Fruit fly (Drosophila melanogaster) whole organism, prepupa: ENCODE results near the gene UbcE2H.

Source experiments
- CG10669 ChIP-seq: fragments of 200-800 bp; sonication (Bioruptor generic); optimal IDR thresholded peaks from 3 replicates; lab custom pipeline; 2018; ENCODE audit warnings: missing biosample characterization, mild to moderate bottlenecking, missing genetic modification characterization, moderate library complexity
- CG11762 ChIP-seq: fragments of 200-800 bp; sonication (Bioruptor generic); optimal IDR thresholded peaks from 3 replicates; lab custom pipeline; 2016; ENCODE audit warnings: missing biosample characterization, missing genetic modification characterization; ENCODE audit not compliant: insufficient read depth
- CG15336 ChIP-seq: fragments of 200-800 bp; sonication (Bioruptor generic); IDR thresholded peaks from 2 replicates; pipeline ENCODE4 v1.3.6; 2022; ENCODE audit warnings: missing biosample characterization, missing genetic modification characterization
- CG31627 ChIP-seq: fragments of 200-800 bp; sonication (Bioruptor generic); optimal IDR thresholded peaks from 3 replicates; lab custom pipeline; 2016; ENCODE audit warnings: missing biosample characterization, missing genetic modification characterization
- CG32006 ChIP-seq: fragments of 200-800 bp; sonication (Bioruptor generic); optimal IDR thresholded peaks from 3 replicates; lab custom pipeline; 2017; ENCODE audit warnings: missing biosample characterization, mild to moderate bottlenecking, missing genetic modification characterization
- CG34406 ChIP-seq: fragments of 200-800 bp; sonication (Bioruptor generic); optimal IDR thresholded peaks from 3 replicates; lab custom pipeline; 2016; ENCODE audit warnings: missing biosample characterization, missing genetic modification characterization
- CG3919 ChIP-seq: fragments of 200-800 bp; sonication (Bioruptor generic); optimal IDR thresholded peaks from 3 replicates; lab custom pipeline; 2016; ENCODE audit warnings: missing biosample characterization, missing genetic modification characterization
- CG4318 ChIP-seq: fragments of 200-800 bp; sonication (Bioruptor generic); optimal IDR thresholded peaks from 3 replicates; lab custom pipeline; 2017; ENCODE audit warnings: missing biosample characterization, mild to moderate bottlenecking, missing genetic modification characterization
- CG6163 ChIP-seq: fragments of 200-800 bp; sonication (Bioruptor generic); IDR thresholded peaks from 3 replicates; pipeline ENCODE4 v1.3.6; 2022; ENCODE audit warnings: missing biosample characterization, missing genetic modification characterization
- CG6276 ChIP-seq: fragments of 200-800 bp; sonication (Bioruptor generic); optimal IDR thresholded peaks from 2 replicates; lab custom pipeline; 2017; ENCODE audit warnings: missing biosample characterization, mild to moderate bottlenecking, missing genetic modification characterization
- CG6808 ChIP-seq: fragments of 200-800 bp; sonication (Bioruptor generic); optimal IDR thresholded peaks from 3 replicates; lab custom pipeline; 2017; ENCODE audit warnings: missing biosample characterization, missing genetic modification characterization, mild to moderate bottlenecking, moderate library complexity, missing genetic modification reagents
- CG8319 ChIP-seq: fragments of 200-800 bp; sonication (Bioruptor generic); optimal IDR thresholded peaks from 3 replicates; lab custom pipeline; 2016; ENCODE audit warnings: missing biosample characterization, missing genetic modification characterization
- CG9139 ChIP-seq: fragments of 200-800 bp; sonication (Bioruptor generic); optimal IDR thresholded peaks from 3 replicates; lab custom pipeline; 2017; ENCODE audit warnings: missing biosample characterization, mild to moderate bottlenecking, missing genetic modification characterization
- Eip75B ChIP-seq: fragments of 200-800 bp; sonication (Bioruptor generic); optimal IDR thresholded peaks from 3 replicates; lab custom pipeline; 2016; ENCODE audit warnings: missing biosample characterization, missing genetic modification characterization
- Eip78C ChIP-seq: fragments of 200-800 bp; sonication (Bioruptor generic); peaks from one replicate; lab custom pipeline; 2016; ENCODE audit warnings: missing biosample characterization, missing genetic modification characterization
- Eip93F ChIP-seq: fragments of 200-800 bp; sonication (Bioruptor generic); optimal IDR thresholded peaks from 2 replicates; lab custom pipeline; 2016; ENCODE audit warnings: missing biosample characterization, mild to moderate bottlenecking, missing genetic modification characterization
- Ets21C ChIP-seq: fragments of 200-800 bp; sonication (Bioruptor generic); optimal IDR thresholded peaks from 3 replicates; lab custom pipeline; 2016; ENCODE audit warnings: missing biosample characterization, missing genetic modification characterization
- Ets96B ChIP-seq: fragments of 200-800 bp; optimal IDR thresholded peaks from 2 replicates; lab custom pipeline; 2019; ENCODE audit warnings: missing biosample characterization, mild to moderate bottlenecking, missing genetic modification characterization, moderate library complexity
- Hr39 ChIP-seq: fragments of 200-800 bp; sonication (Bioruptor generic); optimal IDR thresholded peaks from 2 replicates; lab custom pipeline; 2016; ENCODE audit warnings: missing biosample characterization, missing genetic modification characterization
- Hr4 ChIP-seq: fragments of 200-800 bp; sonication (Bioruptor generic); optimal IDR thresholded peaks from 3 replicates; lab custom pipeline; 2016; ENCODE audit warnings: missing biosample characterization, missing genetic modification characterization
- Lpt ChIP-seq: fragments of 200-800 bp; sonication (Bioruptor generic); optimal IDR thresholded peaks from 3 replicates; lab custom pipeline; 2016; ENCODE audit warnings: missing biosample characterization, missing genetic modification characterization
- Met ChIP-seq: fragments of 200-800 bp; sonication (Bioruptor generic); optimal IDR thresholded peaks from 3 replicates; lab custom pipeline; 2016; ENCODE audit warnings: missing biosample characterization, missing genetic modification characterization
- OdsH ChIP-seq: fragments of 200-800 bp; sonication (Bioruptor generic); optimal IDR thresholded peaks from 3 replicates; lab custom pipeline; 2016; ENCODE audit warnings: missing biosample characterization, missing genetic modification characterization
- Sox14 ChIP-seq: fragments of 200-800 bp; sonication (Bioruptor generic); optimal IDR thresholded peaks from 3 replicates; lab custom pipeline; 2016; ENCODE audit warnings: missing biosample characterization, missing genetic modification characterization
- Sox15 ChIP-seq: fragments of 200-800 bp; sonication (Bioruptor generic); optimal IDR thresholded peaks from 3 replicates; lab custom pipeline; 2016; ENCODE audit warnings: missing biosample characterization, missing genetic modification characterization
- achi ChIP-seq: fragments of 200-800 bp; sonication (Bioruptor generic); optimal IDR thresholded peaks from 3 replicates; lab custom pipeline; 2016; ENCODE audit warnings: missing biosample characterization, missing genetic modification characterization
- dsx ChIP-seq: fragments of 200-800 bp; optimal IDR thresholded peaks from 3 replicates; lab custom pipeline; 2019; ENCODE audit warnings: missing biosample characterization, mild to moderate bottlenecking, missing genetic modification characterization, moderate library complexity; ENCODE audit not compliant: poor library complexity, severe bottlenecking
- esn ChIP-seq: fragments of 200-800 bp; sonication (Bioruptor generic); optimal IDR thresholded peaks from 2 replicates; lab custom pipeline; 2016; ENCODE audit warnings: missing biosample characterization, mild to moderate bottlenecking, missing genetic modification characterization, moderate library complexity
- fd85E ChIP-seq: fragments of 200-800 bp; sonication (Bioruptor generic); optimal IDR thresholded peaks from 3 replicates; lab custom pipeline; 2016; ENCODE audit warnings: missing biosample characterization, missing genetic modification characterization
- fkh ChIP-seq: fragments of 200-800 bp; sonication (Bioruptor generic); optimal IDR thresholded peaks from 3 replicates; lab custom pipeline; 2017; ENCODE audit warnings: missing biosample characterization, mild to moderate bottlenecking, missing genetic modification characterization, moderate library complexity
- lz ChIP-seq: fragments of 200-800 bp; sonication (Bioruptor generic); optimal IDR thresholded peaks from 3 replicates; lab custom pipeline; 2016; ENCODE audit warnings: missing biosample characterization, missing genetic modification characterization
- pdm3 ChIP-seq: fragments of 200-800 bp; sonication (Bioruptor generic); optimal IDR thresholded peaks from 3 replicates; lab custom pipeline; 2016; ENCODE audit warnings: missing biosample characterization, missing genetic modification characterization
- salr ChIP-seq, 2 experiments: fragments of 200-800 bp; sonication (Bioruptor generic); optimal IDR thresholded peaks; 3 replicates each; lab custom pipeline; 2016 to 2018; ENCODE audit warnings: missing biosample characterization in 2 of 2, missing genetic modification characterization in 2 of 2, mild to moderate bottlenecking in 1 of 2
- spab ChIP-seq: fragments of 200-800 bp; sonication (Bioruptor generic); optimal IDR thresholded peaks from 2 replicates; lab custom pipeline; 2017; ENCODE audit warnings: missing biosample characterization, mild to moderate bottlenecking, missing genetic modification characterization, missing genetic modification reagents
- ss ChIP-seq, 2 experiments: fragments of 200-800 bp; sonication (Bioruptor generic); optimal IDR thresholded peaks; 2 replicates in 1 of 2; 3 replicates in 1 of 2; lab custom pipeline; 2017 to 2018; ENCODE audit warnings: mild to moderate bottlenecking in 2 of 2, missing biosample characterization in 2 of 2, missing genetic modification characterization in 2 of 2, moderate library complexity in 1 of 2
- svp ChIP-seq: fragments of 200-800 bp; sonication (Bioruptor generic); peaks from one replicate; lab custom pipeline; 2016; ENCODE audit warnings: missing biosample characterization, missing genetic modification characterization
- topi ChIP-seq: fragments of 200-800 bp; sonication (Bioruptor generic); optimal IDR thresholded peaks from 3 replicates; lab custom pipeline; 2016; ENCODE audit warnings: missing biosample characterization, missing genetic modification characterization
- vri ChIP-seq: fragments of 200-800 bp; sonication (Bioruptor generic); optimal IDR thresholded peaks from 3 replicates; lab custom pipeline; 2016; ENCODE audit warnings: missing biosample characterization, mild to moderate bottlenecking, missing genetic modification characterization

Gene UbcE2H

dm6 chrX:8113386-8114279, 19.8 kb upstream of the UbcE2H start (continued):
- TF ChIP-seq pdm3 (GFP tag; lab: Kevin White, UChicago): peak; percentile 36
- TF ChIP-seq Ets21C (GFP tag; lab: Kevin White, UChicago): no peak
- no peak for TF ChIP-seq spab (GFP tag; lab: Kevin White, UChicago)
- peak; percentile 5 for TF ChIP-seq achi
- TF ChIP-seq Ets96B: no peak
- TF ChIP-seq CG32006 (GFP tag; lab: Kevin White, UChicago): peak; percentile 6
- TF ChIP-seq Eip93F (GFP tag; lab: Kevin White, UChicago): no peak
- peak; percentile 15 for TF ChIP-seq esn (GFP tag; lab: Kevin White, UChicago)
- peak; percentile 31 for TF ChIP-seq fkh

- TF ChIP-seq OdsH (GFP tag; lab: Kevin White, UChicago) (no peak), Eip78C (GFP tag; lab: Kevin White, UChicago) (peak; percentile 59), Met (GFP tag; lab: Kevin White, UChicago) (peak; percentile 2), CG6808 (GFP tag; lab: Kevin White, UChicago) (no peak), svp (GFP tag; lab: Kevin White, UChicago) (peak; percentile 51), esn (GFP tag; lab: Kevin White, UChicago) (peak; percentile 8), lz (GFP tag; lab: Kevin White, UChicago) (peak; percentile 10)
Measured at dm6 chrX:8112715-8113114, 18.9 kb upstream of the UbcE2H start.

dm6 chrX:8110984-8111383, 17.1 kb upstream of the UbcE2H start:
- TF ChIP-seq CG11762 (GFP tag; lab: Kevin White, UChicago) (no peak), vri (GFP tag; lab: Kevin White, UChicago) (peak; percentile 76)

- TF ChIP-seq topi (GFP tag; lab: Kevin White, UChicago): no peak
- TF ChIP-seq CG6808 (GFP tag; lab: Kevin White, UChicago): no peak
- TF ChIP-seq Lpt (GFP tag; lab: Kevin White, UChicago): no peak
- no peak for TF ChIP-seq CG31627 (GFP tag; lab: Kevin White, UChicago)
- TF ChIP-seq CG10669 (GFP tag; lab: Kevin White, UChicago): no peak
- no peak for TF ChIP-seq fd85E
Measured at dm6 chrX:8107936-8108335, 14.1 kb upstream of the UbcE2H start.

dm6 chrX:8106281-8107050, 12.6 kb upstream of the UbcE2H start:
- no peak for TF ChIP-seq Hr4 (GFP tag; lab: Kevin White, UChicago)
- TF ChIP-seq CG8319 (GFP tag; lab: Kevin White, UChicago): no peak
- no peak for TF ChIP-seq CG6276 (GFP tag; lab: Kevin White, UChicago)
- TF ChIP-seq CG3919 (GFP tag; lab: Kevin White, UChicago): no peak
- no peak for TF ChIP-seq CG32006 (GFP tag; lab: Kevin White, UChicago)
- TF ChIP-seq spab (GFP tag; lab: Kevin White, UChicago): no peak
- TF ChIP-seq ss (GFP tag; optimal IDR thresholded peaks at IDR 0.05; lab: Kevin White, UChicago): no peak
- no peak for TF ChIP-seq CG34406
- TF ChIP-seq Hr39 (GFP tag; lab: Kevin White, UChicago): no peak
- peak; percentile 24; the same call in 1 of the 3 replicates for TF ChIP-seq CG6163 (GFP tag; lab: Robert Waterston, UW)
- TF ChIP-seq CG9139 (GFP tag; lab: Kevin White, UChicago): no peak
- TF ChIP-seq Sox15 (GFP tag; lab: Kevin White, UChicago): no peak
- TF ChIP-seq Eip93F (GFP tag; lab: Kevin White, UChicago): peak; percentile 55
- TF ChIP-seq lz (GFP tag; lab: Kevin White, UChicago): no peak
- peak; percentile 45 for TF ChIP-seq fkh
- TF ChIP-seq topi (GFP tag; lab: Kevin White, UChicago): peak; percentile 15
- no peak for TF ChIP-seq CG4318 (GFP tag; lab: Kevin White, UChicago)
- peak; percentile 11 for TF ChIP-seq svp (GFP tag; lab: Kevin White, UChicago)
- peak; percentile 17 for TF ChIP-seq Met (GFP tag; lab: Kevin White, UChicago)
- peak; percentile 78 for TF ChIP-seq vri (GFP tag; lab: Kevin White, UChicago)
- no peak for TF ChIP-seq pdm3 (GFP tag; lab: Kevin White, UChicago)
- no peak for TF ChIP-seq salr (GFP tag; optimal IDR thresholded peaks at IDR 0.05; lab: Kevin White, UChicago)
- TF ChIP-seq Eip78C (GFP tag; lab: Kevin White, UChicago): peak; percentile 54
- peak; percentile 3 for TF ChIP-seq esn (GFP tag; lab: Kevin White, UChicago)
- no peak for TF ChIP-seq dsx
- no peak for TF ChIP-seq Eip75B
- TF ChIP-seq CG15336 (GFP tag; lab: Robert Waterston, UW): no peak
- no peak for TF ChIP-seq CG10669 (GFP tag; lab: Kevin White, UChicago)
- no peak for TF ChIP-seq Sox14
